Fruit fly (Drosophila melanogaster) whole organism, prepupa: ENCODE data around the gene CG8562.

Experiments used
- Blimp-1 ChIP-seq: fragments of 200-800 bp; sonication (Bioruptor generic); optimal IDR thresholded peaks from 3 replicates; lab custom pipeline; 2017; ENCODE audit warnings: missing biosample characterization, missing genetic modification characterization, mild to moderate bottlenecking, moderate library complexity, missing genetic modification reagents
- CG10669 ChIP-seq: fragments of 200-800 bp; sonication (Bioruptor generic); optimal IDR thresholded peaks from 3 replicates; lab custom pipeline; 2018; ENCODE audit warnings: missing biosample characterization, mild to moderate bottlenecking, missing genetic modification characterization, moderate library complexity
- CG11294 ChIP-seq: fragments of 200-800 bp; sonication (Bioruptor generic); IDR thresholded peaks from 2 replicates; pipeline ENCODE4 v1.3.6; 2022; ENCODE audit warnings: missing biosample characterization, missing genetic modification characterization
- CG11762 ChIP-seq: fragments of 200-800 bp; sonication (Bioruptor generic); optimal IDR thresholded peaks from 3 replicates; lab custom pipeline; 2016; ENCODE audit warnings: missing biosample characterization, missing genetic modification characterization; ENCODE audit not compliant: insufficient read depth
- CG32006 ChIP-seq: fragments of 200-800 bp; sonication (Bioruptor generic); optimal IDR thresholded peaks from 3 replicates; lab custom pipeline; 2017; ENCODE audit warnings: missing biosample characterization, mild to moderate bottlenecking, missing genetic modification characterization
- CG34406 ChIP-seq: fragments of 200-800 bp; sonication (Bioruptor generic); optimal IDR thresholded peaks from 3 replicates; lab custom pipeline; 2016; ENCODE audit warnings: missing biosample characterization, missing genetic modification characterization
- CG4318 ChIP-seq: fragments of 200-800 bp; sonication (Bioruptor generic); optimal IDR thresholded peaks from 3 replicates; lab custom pipeline; 2017; ENCODE audit warnings: missing biosample characterization, mild to moderate bottlenecking, missing genetic modification characterization
- CG6163 ChIP-seq: fragments of 200-800 bp; sonication (Bioruptor generic); IDR thresholded peaks from 3 replicates; pipeline ENCODE4 v1.3.6; 2022; ENCODE audit warnings: missing biosample characterization, missing genetic modification characterization
- CG6808 ChIP-seq: fragments of 200-800 bp; sonication (Bioruptor generic); optimal IDR thresholded peaks from 3 replicates; lab custom pipeline; 2017; ENCODE audit warnings: missing biosample characterization, missing genetic modification characterization, mild to moderate bottlenecking, moderate library complexity, missing genetic modification reagents
- CG6854 ChIP-seq: fragments of 200-800 bp; sonication (Bioruptor generic); optimal IDR thresholded peaks from 2 replicates; lab custom pipeline; 2017; ENCODE audit warnings: missing biosample characterization, mild to moderate bottlenecking, missing genetic modification characterization
- CG8119 ChIP-seq: fragments of 200-800 bp; sonication (Bioruptor generic); IDR thresholded peaks from 3 replicates; pipeline ENCODE4 v1.3.6; 2022; ENCODE audit warnings: missing biosample characterization, missing genetic modification characterization
- CG8319 ChIP-seq: fragments of 200-800 bp; sonication (Bioruptor generic); optimal IDR thresholded peaks from 3 replicates; lab custom pipeline; 2016; ENCODE audit warnings: missing biosample characterization, missing genetic modification characterization
- CG8632 ChIP-seq: fragments of 200-800 bp; sonication (Bioruptor generic); optimal IDR thresholded peaks from 3 replicates; lab custom pipeline; 2016; ENCODE audit warnings: missing biosample characterization, missing genetic modification characterization
- CG9139 ChIP-seq: fragments of 200-800 bp; sonication (Bioruptor generic); optimal IDR thresholded peaks from 3 replicates; lab custom pipeline; 2017; ENCODE audit warnings: missing biosample characterization, mild to moderate bottlenecking, missing genetic modification characterization
- Eip75B ChIP-seq: fragments of 200-800 bp; sonication (Bioruptor generic); optimal IDR thresholded peaks from 3 replicates; lab custom pipeline; 2016; ENCODE audit warnings: missing biosample characterization, missing genetic modification characterization
- Eip78C ChIP-seq: fragments of 200-800 bp; sonication (Bioruptor generic); peaks from one replicate; lab custom pipeline; 2016; ENCODE audit warnings: missing biosample characterization, missing genetic modification characterization
- Eip93F ChIP-seq: fragments of 200-800 bp; sonication (Bioruptor generic); optimal IDR thresholded peaks from 2 replicates; lab custom pipeline; 2016; ENCODE audit warnings: missing biosample characterization, mild to moderate bottlenecking, missing genetic modification characterization
- Ets96B ChIP-seq: fragments of 200-800 bp; optimal IDR thresholded peaks from 2 replicates; lab custom pipeline; 2019; ENCODE audit warnings: missing biosample characterization, mild to moderate bottlenecking, missing genetic modification characterization, moderate library complexity
- Hr38 ChIP-seq: sonication (Bioruptor generic); optimal IDR thresholded peaks from 2 replicates; lab custom pipeline; 2016; ENCODE audit warnings: missing biosample characterization, missing genetic modification characterization
- Hr39 ChIP-seq: fragments of 200-800 bp; sonication (Bioruptor generic); optimal IDR thresholded peaks from 2 replicates; lab custom pipeline; 2016; ENCODE audit warnings: missing biosample characterization, missing genetic modification characterization
- Lpt ChIP-seq: fragments of 200-800 bp; sonication (Bioruptor generic); optimal IDR thresholded peaks from 3 replicates; lab custom pipeline; 2016; ENCODE audit warnings: missing biosample characterization, missing genetic modification characterization
- Met ChIP-seq: fragments of 200-800 bp; sonication (Bioruptor generic); optimal IDR thresholded peaks from 3 replicates; lab custom pipeline; 2016; ENCODE audit warnings: missing biosample characterization, missing genetic modification characterization
- Sox102F ChIP-seq: fragments of 200-800 bp; sonication (Bioruptor generic); optimal IDR thresholded peaks from 2 replicates; lab custom pipeline; 2016; ENCODE audit warnings: missing biosample characterization, mild to moderate bottlenecking, missing genetic modification characterization
- Sox14 ChIP-seq: fragments of 200-800 bp; sonication (Bioruptor generic); optimal IDR thresholded peaks from 3 replicates; lab custom pipeline; 2016; ENCODE audit warnings: missing biosample characterization, missing genetic modification characterization
- Sox15 ChIP-seq: fragments of 200-800 bp; sonication (Bioruptor generic); optimal IDR thresholded peaks from 3 replicates; lab custom pipeline; 2016; ENCODE audit warnings: missing biosample characterization, missing genetic modification characterization
- dsx ChIP-seq: fragments of 200-800 bp; optimal IDR thresholded peaks from 3 replicates; lab custom pipeline; 2019; ENCODE audit warnings: missing biosample characterization, mild to moderate bottlenecking, missing genetic modification characterization, moderate library complexity; ENCODE audit not compliant: poor library complexity, severe bottlenecking
- fkh ChIP-seq: fragments of 200-800 bp; sonication (Bioruptor generic); optimal IDR thresholded peaks from 3 replicates; lab custom pipeline; 2017; ENCODE audit warnings: missing biosample characterization, mild to moderate bottlenecking, missing genetic modification characterization, moderate library complexity
- lz ChIP-seq: fragments of 200-800 bp; sonication (Bioruptor generic); optimal IDR thresholded peaks from 3 replicates; lab custom pipeline; 2016; ENCODE audit warnings: missing biosample characterization, missing genetic modification characterization
- net ChIP-seq: fragments of 200-800 bp; sonication (Bioruptor generic); optimal IDR thresholded peaks from 3 replicates; lab custom pipeline; 2016; ENCODE audit warnings: missing biosample characterization, missing genetic modification characterization
- pdm3 ChIP-seq: fragments of 200-800 bp; sonication (Bioruptor generic); optimal IDR thresholded peaks from 3 replicates; lab custom pipeline; 2016; ENCODE audit warnings: missing biosample characterization, missing genetic modification characterization
- salr ChIP-seq, 2 experiments: fragments of 200-800 bp; sonication (Bioruptor generic); optimal IDR thresholded peaks; 3 replicates each; lab custom pipeline; 2016 to 2018; ENCODE audit warnings: missing biosample characterization in 2 of 2, missing genetic modification characterization in 2 of 2, mild to moderate bottlenecking in 1 of 2
- spab ChIP-seq: fragments of 200-800 bp; sonication (Bioruptor generic); optimal IDR thresholded peaks from 2 replicates; lab custom pipeline; 2017; ENCODE audit warnings: missing biosample characterization, mild to moderate bottlenecking, missing genetic modification characterization, missing genetic modification reagents
- ss ChIP-seq, 2 experiments: fragments of 200-800 bp; sonication (Bioruptor generic); optimal IDR thresholded peaks; 2 replicates in 1 of 2; 3 replicates in 1 of 2; lab custom pipeline; 2017 to 2018; ENCODE audit warnings: mild to moderate bottlenecking in 2 of 2, missing biosample characterization in 2 of 2, missing genetic modification characterization in 2 of 2, moderate library complexity in 1 of 2
- svp ChIP-seq: fragments of 200-800 bp; sonication (Bioruptor generic); peaks from one replicate; lab custom pipeline; 2016; ENCODE audit warnings: missing biosample characterization, missing genetic modification characterization
- topi ChIP-seq: fragments of 200-800 bp; sonication (Bioruptor generic); optimal IDR thresholded peaks from 3 replicates; lab custom pipeline; 2016; ENCODE audit warnings: missing biosample characterization, missing genetic modification characterization
- vri ChIP-seq: fragments of 200-800 bp; sonication (Bioruptor generic); optimal IDR thresholded peaks from 3 replicates; lab custom pipeline; 2016; ENCODE audit warnings: missing biosample characterization, mild to moderate bottlenecking, missing genetic modification characterization

CG8562 gene

DNA sequence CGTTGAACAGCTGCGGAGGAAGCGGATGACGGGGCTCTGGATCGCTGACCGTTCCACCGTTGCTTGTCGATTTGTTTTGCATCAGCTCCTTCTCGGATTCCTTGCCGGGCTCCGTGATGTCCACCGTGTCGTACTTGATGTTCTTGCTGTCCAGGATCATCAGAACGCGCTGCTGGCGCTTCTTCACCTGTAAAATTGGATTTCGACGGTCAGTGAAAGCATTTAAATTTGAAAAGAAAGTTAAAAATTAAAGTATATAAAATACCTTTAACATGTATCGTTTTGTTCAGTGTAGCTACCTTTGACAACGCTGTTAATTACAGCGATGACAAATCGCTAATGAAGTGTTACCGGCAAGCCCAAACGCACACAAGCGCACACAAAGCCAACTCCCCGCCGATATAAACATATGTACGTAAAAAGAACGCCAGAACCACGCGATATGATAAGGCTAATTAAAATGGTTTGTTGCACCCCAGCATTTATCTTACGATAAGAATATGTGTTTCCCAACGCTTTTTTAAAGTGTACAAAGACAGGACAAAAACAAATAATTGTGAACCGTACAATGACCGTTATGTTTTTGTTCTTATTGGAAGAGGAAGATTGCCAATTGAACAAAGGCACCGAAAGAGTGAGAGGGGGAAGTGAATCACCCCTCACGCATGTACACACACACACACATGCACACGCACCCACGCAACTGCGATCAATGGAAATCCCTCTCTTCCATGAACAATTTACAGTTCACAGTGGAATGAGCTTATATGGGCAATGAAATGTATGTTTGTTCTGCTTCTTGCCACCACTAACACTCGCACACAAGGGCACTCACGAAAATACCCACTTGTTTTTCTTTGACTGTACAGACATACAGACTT is 30.0 kb upstream of the CG8562 start (continued):
- peak; percentile 94 for TF ChIP-seq Sox14
- no peak for TF ChIP-seq CG11294
- peak; percentile 21 for TF ChIP-seq CG32006
- TF ChIP-seq Hr38 (GFP tag; lab: Kevin White, UChicago): no peak
- TF ChIP-seq Blimp-1 (GFP tag; lab: Kevin White, UChicago): peak; percentile 5
- TF ChIP-seq CG11762 (GFP tag; lab: Kevin White, UChicago): no peak
- TF ChIP-seq Hr39 (GFP tag; lab: Kevin White, UChicago): peak; percentile 17
- peak; percentile 28; the same call in 1 of the 3 replicates for TF ChIP-seq CG8119 (GFP tag; lab: Robert Waterston, UW)
- TF ChIP-seq CG9139 (GFP tag; lab: Kevin White, UChicago): no peak
- TF ChIP-seq CG6163 (GFP tag; lab: Robert Waterston, UW): peak; percentile 42; the same call in 1 of the 3 replicates
- TF ChIP-seq CG8632: peak; percentile 10
- TF ChIP-seq vri (GFP tag; lab: Kevin White, UChicago): peak; percentile 2
- TF ChIP-seq svp (GFP tag; lab: Kevin White, UChicago): peak; percentile 48
- no peak for TF ChIP-seq CG4318 (GFP tag; lab: Kevin White, UChicago)
- no peak for TF ChIP-seq CG34406 (GFP tag; lab: Kevin White, UChicago)
- TF ChIP-seq Met (GFP tag; lab: Kevin White, UChicago): peak; percentile 20
- TF ChIP-seq fkh (GFP tag; lab: Kevin White, UChicago): peak; percentile 77
- no peak for TF ChIP-seq spab
- TF ChIP-seq pdm3 (GFP tag; lab: Kevin White, UChicago): no peak
- no peak for TF ChIP-seq Ets96B (tag; lab: Kevin White, UChicago)
- TF ChIP-seq Eip93F: peak; percentile 73
- no peak for TF ChIP-seq CG6808 (GFP tag; lab: Kevin White, UChicago)
- TF ChIP-seq salr (GFP tag; optimal IDR thresholded peaks at IDR 0.05; lab: Kevin White, UChicago): no peak
- TF ChIP-seq Sox15: no peak

DNA sequence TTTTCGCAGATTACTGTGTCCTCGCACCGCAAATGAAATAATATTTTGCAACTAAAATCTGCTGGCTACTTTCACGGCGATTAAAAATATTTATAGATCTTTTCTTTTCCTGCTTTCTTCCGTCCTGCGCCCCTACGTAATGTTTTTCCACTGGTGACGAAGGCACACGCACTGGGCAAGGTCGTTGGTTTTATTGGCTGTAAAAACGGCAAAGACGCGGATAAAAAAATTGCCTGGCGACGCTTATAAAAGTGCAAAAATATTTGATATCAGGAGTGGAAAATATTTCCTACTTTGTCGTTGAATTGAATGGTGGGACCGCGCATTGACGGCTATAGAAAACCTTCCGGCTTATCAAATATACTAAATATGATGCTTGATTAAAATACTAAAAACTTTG is 29.2 kb upstream of the CG8562 start, which contains the start of gene Sh3beta:
Gene Sh3beta, minus strand, starts transcription at position 327 of the 400 bp plus-strand sequence.
- no peak for TF ChIP-seq net
- peak; percentile 25 for TF ChIP-seq CG6854 (GFP tag; lab: Kevin White, UChicago)
- peak; percentile 86 for TF ChIP-seq dsx (GFP tag; lab: Kevin White, UChicago)
- no peak for TF ChIP-seq topi (GFP tag; lab: Kevin White, UChicago)
- TF ChIP-seq vri (GFP tag; lab: Kevin White, UChicago): peak; percentile 8

DNA sequence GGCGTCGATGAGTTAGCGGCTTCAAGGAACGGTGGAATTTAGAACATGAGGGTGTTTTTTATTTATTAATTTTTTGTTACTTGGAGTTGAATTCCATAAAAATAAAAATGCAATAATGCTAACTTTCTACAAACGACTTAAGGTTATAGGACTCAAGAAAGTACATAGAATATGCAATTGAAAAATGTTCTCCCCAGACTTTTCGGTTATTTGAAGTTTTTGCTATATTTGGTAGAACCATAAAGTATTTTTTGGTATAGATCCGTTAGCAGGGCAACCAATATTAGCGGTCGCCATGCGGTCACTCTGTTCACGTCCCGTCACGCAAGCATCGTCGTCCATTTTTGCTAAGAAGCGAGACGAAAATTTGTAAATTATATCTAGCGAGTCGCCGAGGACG is 28.5 kb upstream of the CG8562 start, which contains the start of gene akirin:
Gene akirin, plus strand, starts transcription at position 301 of the 400 bp plus-strand sequence.
- TF ChIP-seq CG6163 (GFP tag; lab: Robert Waterston, UW) (0 out of 3 replicates have a peak, but pooled peaks have one; percentile 39), CG10669 (GFP tag; lab: Kevin White, UChicago) (no peak)

DNA sequence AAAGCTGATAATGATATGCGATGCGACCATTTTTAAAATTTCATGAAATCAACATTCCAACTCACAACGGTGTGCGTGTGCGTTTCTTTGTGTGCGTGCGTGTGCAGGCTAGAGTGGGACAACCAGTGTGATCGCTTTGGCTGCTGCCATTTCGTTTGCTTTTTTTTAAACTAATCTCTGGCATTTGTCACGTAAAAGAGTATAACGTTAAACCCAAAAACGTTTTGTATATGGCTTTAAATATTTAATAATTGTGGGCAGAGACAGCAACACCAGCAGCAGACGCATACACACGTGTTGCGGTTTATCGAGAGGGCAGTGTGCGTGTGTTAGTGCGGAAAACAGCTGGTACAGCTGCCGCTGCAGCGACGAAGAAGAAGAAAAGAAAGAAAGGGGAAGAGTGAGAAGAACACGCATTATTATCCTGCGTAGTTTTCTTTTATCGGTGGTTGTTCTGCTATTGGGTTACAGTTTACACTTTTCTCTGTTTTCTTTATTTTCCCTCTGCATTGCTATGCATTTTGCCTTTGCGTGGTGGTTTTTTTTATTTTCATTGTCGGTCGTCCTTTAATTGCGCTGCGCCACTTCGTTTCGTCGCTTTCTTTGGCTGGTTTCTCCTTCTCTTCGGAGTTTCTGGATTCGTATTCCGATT is 27.7 kb upstream of the CG8562 start:
- no peak for TF ChIP-seq salr (GFP tag; optimal IDR thresholded peaks at IDR 0.05; lab: Kevin White, UChicago)
- TF ChIP-seq net: peak; percentile 15
- TF ChIP-seq svp (GFP tag; lab: Kevin White, UChicago): peak; percentile 64
- no peak for TF ChIP-seq CG32006
- no peak for TF ChIP-seq lz (GFP tag; lab: Kevin White, UChicago)
- no peak for TF ChIP-seq Ets96B (tag; lab: Kevin White, UChicago)
- TF ChIP-seq vri (GFP tag; lab: Kevin White, UChicago): peak; percentile 17
- 0 out of 3 replicates have a peak, but pooled peaks have one; percentile 28 for TF ChIP-seq CG6163 (GFP tag; lab: Robert Waterston, UW)
- peak; percentile 47 for TF ChIP-seq fkh (GFP tag; lab: Kevin White, UChicago)
- no peak for TF ChIP-seq Lpt (GFP tag; lab: Kevin White, UChicago)
- peak; percentile 1 for TF ChIP-seq Sox102F (GFP tag; lab: Kevin White, UChicago)
- peak; percentile 77 for TF ChIP-seq Sox14
- no peak for TF ChIP-seq CG8319 (GFP tag; lab: Kevin White, UChicago)
- TF ChIP-seq Eip75B: peak; percentile 7
- TF ChIP-seq Eip78C (GFP tag; lab: Kevin White, UChicago): peak; percentile 84
- TF ChIP-seq ss (GFP tag; optimal IDR thresholded peaks at IDR 0.05; lab: Kevin White, UChicago): peak; percentile 9 to 49
- TF ChIP-seq CG6808 (GFP tag; lab: Kevin White, UChicago): peak; percentile 15
- TF ChIP-seq, all 60 proteins: peak for 11
